Fruit fly (Drosophila melanogaster): ENCODE data around the gene CG3225.

The CG3225 gene

dm6 chr2L:4811491-4812058 is 6.5 kb downstream of the CG3225 start (continued):
- TF ChIP-seq CG13424 (tag; optimal IDR thresholded peaks at IDR 0.05) (no peak), ham (GFP tag; IDR thresholded peaks at IDR 0.05) (no peak), zen2 (GFP tag; IDR thresholded peaks at IDR 0.05; ENCODE audit: partially characterized antibody) (peak; percentile 76), chm (GFP tag; IDR thresholded peaks at IDR 0.05) (peak; percentile 77), CG18262 (tag; optimal IDR thresholded peaks at IDR 0.05) (peak; percentile 10), D (optimal IDR thresholded peaks at IDR 0.05) (peak; percentile 95), D (GFP tag; optimal IDR thresholded peaks at IDR 0.05) (no peak), CG13775 (GFP tag; optimal IDR thresholded peaks at IDR 0.05) (no peak), Xrp1 (GFP tag; IDR thresholded peaks at IDR 0.05) (no peak), scrt (GFP tag; optimal IDR thresholded peaks at IDR 0.05) (peak; percentile 57), Fer2 (tag; optimal IDR thresholded peaks at IDR 0.05) (no peak), CG10654 (GFP tag; optimal IDR thresholded peaks at IDR 0.05) (no peak), bigmax (GFP tag; optimal IDR thresholded peaks at IDR 0.05) (peak; percentile 49), Awh (GFP tag; IDR thresholded peaks at IDR 0.05) (0 out of 2 replicates have a peak, but pooled peaks have one; percentile 15), zfh1 (GFP tag; IDR thresholded peaks at IDR 0.05) (no peak), phol (tag; optimal IDR thresholded peaks at IDR 0.05) (no peak), cg (GFP tag; optimal IDR thresholded peaks at IDR 0.05) (peak; percentile 100), Dip3 (GFP tag; optimal IDR thresholded peaks at IDR 0.05) (no peak), maf-S (GFP tag; optimal IDR thresholded peaks at IDR 0.05) (no peak), Dbx (GFP tag; IDR thresholded peaks at IDR 0.05) (peak; percentile 43; the same call in 1 of the 3 replicates), CG16779 (GFP tag; IDR thresholded peaks at IDR 0.05) (no peak), CG12155 (GFP tag; optimal IDR thresholded peaks at IDR 0.05) (no peak), CG5245 (GFP tag; optimal IDR thresholded peaks at IDR 0.05) (no peak), ato (GFP tag; IDR thresholded peaks at IDR 0.05; ENCODE audit: partially characterized antibody) (peak; percentile 73), CG43689 (GFP tag; IDR thresholded peaks at IDR 0.05) (no peak), pita (GFP tag; optimal IDR thresholded peaks at IDR 0.05) (no peak), Hr78 (GFP tag; optimal IDR thresholded peaks at IDR 0.05) (peak in 1 of 2 experiments; percentile 52), prd (optimal IDR thresholded peaks at IDR 0.05) (no peak), prd (GFP tag; IDR thresholded peaks at IDR 0.05) (no peak), Neu2 (GFP tag; optimal IDR thresholded peaks at IDR 0.05; ENCODE audit: borderline replicate concordance) (peak; percentile 69), psq (GFP tag; optimal IDR thresholded peaks at IDR 0.05) (no peak), CG10274 (GFP tag; optimal IDR thresholded peaks at IDR 0.05) (no peak), nerfin-1 (tag; optimal IDR thresholded peaks at IDR 0.05) (peak; percentile 12), PHDP (tag; optimal IDR thresholded peaks at IDR 0.05) (no peak), stwl (tag; optimal IDR thresholded peaks at IDR 0.05) (peak; percentile 33), CG8765 (GFP tag; IDR thresholded peaks at IDR 0.05) (no peak), CG7786 (GFP tag; optimal IDR thresholded peaks at IDR 0.05) (no peak), Mad (GFP tag; optimal IDR thresholded peaks at IDR 0.05) (no peak), Doc3 (GFP tag; IDR thresholded peaks at IDR 0.05; ENCODE audit: partially characterized antibody) (peak; percentile 73; the same call in 2 of the 3 replicates), CG11560 (tag; IDR thresholded peaks at IDR 0.05) (no peak), al (GFP tag; IDR thresholded peaks at IDR 0.05) (no peak), ftz-f1 (GFP tag; optimal IDR thresholded peaks at IDR 0.05) (peak; percentile 91), CG9932 (GFP tag; IDR thresholded peaks at IDR 0.05) (peak; percentile 55), Usf (GFP tag; optimal IDR thresholded peaks at IDR 0.05) (no peak), CG15073 (GFP tag; optimal IDR thresholded peaks at IDR 0.05) (no peak), pb (GFP tag; optimal IDR thresholded peaks at IDR 0.05) (no peak), CG18011 (GFP tag; optimal IDR thresholded peaks at IDR 0.05) (no peak), CG15601 (tag; optimal IDR thresholded peaks at IDR 0.05) (no peak), croc (GFP tag; conservative IDR thresholded peaks at IDR 0.05) (no peak), mam (GFP tag; optimal IDR thresholded peaks at IDR 0.05) (no peak), E2f2 (GFP tag; IDR thresholded peaks at IDR 0.05) (no peak)

Measured in whole organism, embryonic.